Fruit fly (Drosophila melanogaster) whole organism, embryonic: ENCODE data around the gene CG43117.

Source experiments
- Ada2b ChIP-seq: fragments of 200-800 bp; sonication (Bioruptor generic); IDR thresholded peaks from 2 replicates; pipeline ENCODE4 v1.3.6; 2022; ENCODE audit warnings: missing biosample characterization, missing genetic modification characterization
- Aef1 ChIP-seq: fragments of 200-800 bp; sonication (Bioruptor generic); IDR thresholded peaks from 3 replicates; pipeline ENCODE4 v1.3.6; 2022; ENCODE audit warnings: missing biosample characterization, missing genetic modification characterization
- Atf3 ChIP-seq: fragments of 200-800 bp; sonication (Bioruptor generic); optimal IDR thresholded peaks from 3 replicates; lab custom pipeline; 2016; ENCODE audit warnings: missing biosample characterization, missing genetic modification characterization
- Atf6 ChIP-seq: fragments of 200-800 bp; sonication (Bioruptor generic); IDR thresholded peaks from 2 replicates; pipeline ENCODE4 v1.3.6; 2022; ENCODE audit warnings: missing biosample characterization, missing genetic modification characterization
- Bteb2 ChIP-seq: fragments of 200-800 bp; sonication (Bioruptor generic); optimal IDR thresholded peaks from 2 replicates; lab custom pipeline; 2016; ENCODE audit warnings: missing biosample characterization, missing genetic modification characterization
- CG10431 ChIP-seq: fragments of 200-800 bp; sonication (Bioruptor generic); optimal IDR thresholded peaks from 3 replicates; lab custom pipeline; 2018; ENCODE audit warnings: missing biosample characterization, mild to moderate bottlenecking, missing genetic modification characterization
- CG10654 ChIP-seq: fragments of 200-800 bp; sonication (Bioruptor generic); optimal IDR thresholded peaks from 2 replicates; lab custom pipeline; 2016; ENCODE audit warnings: missing biosample characterization, missing genetic modification characterization
- CG11456 ChIP-seq: fragments of 200-800 bp; sonication (Bioruptor generic); IDR thresholded peaks from 3 replicates; pipeline ENCODE4 v1.3.6; 2022; ENCODE audit warnings: missing biosample characterization, missing genetic modification characterization
- CG12769 ChIP-seq: fragments of 200-800 bp; sonication (Bioruptor generic); optimal IDR thresholded peaks from 2 replicates; lab custom pipeline; 2019; ENCODE audit warnings: missing biosample characterization, mild to moderate bottlenecking, missing genetic modification characterization, moderate library complexity
- CG13123 ChIP-seq: fragments of 200-800 bp; sonication (Bioruptor generic); optimal IDR thresholded peaks from 2 replicates; lab custom pipeline; 2016; ENCODE audit warnings: missing biosample characterization, missing genetic modification characterization
- CG13296 ChIP-seq: fragments of 200-800 bp; sonication (Bioruptor generic); optimal IDR thresholded peaks from 3 replicates; lab custom pipeline; 2018; ENCODE audit warnings: missing biosample characterization, mild to moderate bottlenecking, missing genetic modification characterization
- CG13624 ChIP-seq: fragments of 200-800 bp; sonication (Bioruptor generic); optimal IDR thresholded peaks from 2 replicates; lab custom pipeline; 2016; ENCODE audit warnings: missing biosample characterization, missing genetic modification characterization
- CG13894 ChIP-seq: fragments of 200-800 bp; sonication (Bioruptor generic); optimal IDR thresholded peaks from 3 replicates; lab custom pipeline; 2018; ENCODE audit warnings: missing biosample characterization, mild to moderate bottlenecking, missing genetic modification characterization, moderate library complexity
- CG14710 ChIP-seq: fragments of 200-800 bp; sonication (Bioruptor generic); optimal IDR thresholded peaks from 3 replicates; lab custom pipeline; 2019; ENCODE audit warnings: missing biosample characterization, mild to moderate bottlenecking, missing genetic modification characterization, moderate library complexity
- CG17328 ChIP-seq: fragments of 200-800 bp; sonication (Bioruptor generic); IDR thresholded peaks from 2 replicates; pipeline ENCODE4 v1.3.6; 2022; ENCODE audit warnings: missing biosample characterization, missing genetic modification characterization
- CG17359 ChIP-seq: fragments of 200-800 bp; sonication (Bioruptor generic); optimal IDR thresholded peaks from 3 replicates; lab custom pipeline; 2018; ENCODE audit warnings: missing biosample characterization, mild to moderate bottlenecking, missing genetic modification characterization, moderate library complexity
- CG17385 ChIP-seq: fragments of 200-800 bp; sonication (Bioruptor generic); optimal IDR thresholded peaks from 3 replicates; lab custom pipeline; 2018; ENCODE audit warnings: missing biosample characterization, mild to moderate bottlenecking, missing genetic modification characterization
- CG18619 ChIP-seq: fragments of 200-800 bp; sonication (Bioruptor generic); optimal IDR thresholded peaks from 3 replicates; lab custom pipeline; 2017; ENCODE audit warnings: missing biosample characterization, mild to moderate bottlenecking, missing genetic modification characterization
- CG6683 ChIP-seq: fragments of 200-800 bp; sonication (Bioruptor generic); optimal IDR thresholded peaks from 2 replicates; lab custom pipeline; 2017; ENCODE audit warnings: missing biosample characterization, mild to moderate bottlenecking, missing genetic modification characterization, missing genetic modification reagents
- CG6689 ChIP-seq: fragments of 200-800 bp; sonication (Bioruptor generic); IDR thresholded peaks from 2 replicates; pipeline ENCODE4 v1.3.6; 2022; ENCODE audit warnings: missing biosample characterization, missing genetic modification characterization
- CG7839 ChIP-seq: fragments of 200-800 bp; sonication (Bioruptor generic); optimal IDR thresholded peaks from 3 replicates; lab custom pipeline; 2018; ENCODE audit warnings: missing biosample characterization, mild to moderate bottlenecking, missing genetic modification characterization, moderate library complexity
- CG8765 ChIP-seq: fragments of 200-800 bp; sonication (Bioruptor generic); IDR thresholded peaks from 2 replicates; pipeline ENCODE4 v1.3.6; 2022; ENCODE audit warnings: missing biosample characterization, missing genetic modification characterization
- CG9797 ChIP-seq: fragments of 200-800 bp; sonication (Bioruptor generic); optimal IDR thresholded peaks from 3 replicates; lab custom pipeline; 2018; ENCODE audit warnings: missing biosample characterization, mild to moderate bottlenecking, missing genetic modification characterization
- CG9932 ChIP-seq: fragments of 200-800 bp; sonication (Bioruptor generic); IDR thresholded peaks from 2 replicates; pipeline ENCODE4 v1.3.6; 2022; ENCODE audit warnings: missing biosample characterization, missing genetic modification characterization
- CoRest ChIP-seq: fragments of 200-800 bp; sonication (Bioruptor generic); optimal IDR thresholded peaks from 3 replicates; lab custom pipeline; 2018; ENCODE audit warnings: missing biosample characterization, mild to moderate bottlenecking, missing genetic modification characterization, moderate library complexity
- Dip3 ChIP-seq: fragments of 200-800 bp; sonication (Bioruptor generic); optimal IDR thresholded peaks from 3 replicates; lab custom pipeline; 2016; ENCODE audit warnings: missing biosample characterization, missing genetic modification characterization
- Hand ChIP-seq: fragments of 200-800 bp; sonication (Bioruptor generic); optimal IDR thresholded peaks from 2 replicates; lab custom pipeline; 2017; ENCODE audit warnings: mild to moderate bottlenecking, missing biosample characterization, missing genetic modification reagents, missing genetic modification characterization
- Hmr ChIP-seq: fragments of 200-800 bp; sonication (Bioruptor generic); optimal IDR thresholded peaks from 3 replicates; lab custom pipeline; 2017; ENCODE audit warnings: mild to moderate bottlenecking, missing biosample characterization, missing genetic modification reagents, missing genetic modification characterization
- Lpt ChIP-seq: fragments of >200 bp; optimal IDR thresholded peaks from 2 replicates; lab custom pipeline; 2018; ENCODE audit warnings: missing biosample characterization, missing genetic modification characterization
- Meics ChIP-seq: fragments of 200-800 bp; sonication (Bioruptor generic); optimal IDR thresholded peaks from 2 replicates; lab custom pipeline; 2017; ENCODE audit warnings: missing biosample characterization, mild to moderate bottlenecking, missing genetic modification characterization
- Rfx ChIP-seq: fragments of 200-800 bp; sonication (Bioruptor generic); IDR thresholded peaks from 2 replicates; pipeline ENCODE4 v1.3.6; 2022; ENCODE audit warnings: missing biosample characterization, missing genetic modification characterization
- Sox102F ChIP-seq: fragments of 200-800 bp; sonication (Bioruptor generic); optimal IDR thresholded peaks from 2 replicates; lab custom pipeline; 2018; ENCODE audit warnings: missing biosample characterization, mild to moderate bottlenecking, missing genetic modification characterization, moderate library complexity
- TFAM ChIP-seq: fragments of 200-800 bp; sonication (Bioruptor generic); optimal IDR thresholded peaks from 2 replicates; lab custom pipeline; 2017; ENCODE audit warnings: missing biosample characterization, missing genetic modification characterization, inconsistent platforms
- ash1 ChIP-seq: fragments of 200-800 bp; sonication (Bioruptor generic); optimal IDR thresholded peaks from 2 replicates; lab custom pipeline; 2018; ENCODE audit warnings: missing biosample characterization, mild to moderate bottlenecking, missing genetic modification characterization
- dan ChIP-seq: fragments of 200-800 bp; sonication (Bioruptor generic); IDR thresholded peaks from 2 replicates; pipeline ENCODE4 v1.3.6; 2022; ENCODE audit warnings: missing biosample characterization, missing genetic modification characterization
- danr ChIP-seq: fragments of 200-800 bp; sonication (Bioruptor generic); IDR thresholded peaks from 2 replicates; pipeline ENCODE4 v1.3.6; 2022; ENCODE audit warnings: missing biosample characterization, missing genetic modification characterization
- dysf ChIP-seq: fragments of 200-800 bp; sonication (Bioruptor generic); IDR thresholded peaks from 3 replicates; pipeline ENCODE4 v1.3.6; 2022; ENCODE audit warnings: missing biosample characterization, missing genetic modification characterization
- fd96Cb ChIP-seq: fragments of 200-800 bp; sonication (Bioruptor generic); optimal IDR thresholded peaks from 2 replicates; lab custom pipeline; 2018; ENCODE audit warnings: missing biosample characterization, mild to moderate bottlenecking, missing genetic modification characterization, moderate library complexity
- gcm ChIP-seq: fragments of 200-800 bp; sonication (Bioruptor generic); optimal IDR thresholded peaks from 2 replicates; lab custom pipeline; 2019; ENCODE audit warnings: missing biosample characterization, mild to moderate bottlenecking, missing genetic modification characterization, moderate library complexity
- grau ChIP-seq: fragments of 200-800 bp; optimal IDR thresholded peaks from 3 replicates; lab custom pipeline; 2019; ENCODE audit warnings: missing biosample characterization, mild to moderate bottlenecking, missing genetic modification characterization, moderate library complexity
- kay ChIP-seq: fragments of 200-800 bp; sonication (Bioruptor generic); optimal IDR thresholded peaks from 2 replicates; lab custom pipeline; 2016; ENCODE audit warnings: missing biosample characterization, missing genetic modification characterization
- onecut ChIP-seq: fragments of 200-800 bp; sonication (Bioruptor generic); IDR thresholded peaks from 2 replicates; pipeline ENCODE4 v1.3.6; 2022; ENCODE audit warnings: missing biosample characterization, missing genetic modification characterization
- run ChIP-seq: fragments of 200-800 bp; sonication (Bioruptor generic); optimal IDR thresholded peaks from 3 replicates; lab custom pipeline; 2018; ENCODE audit warnings: missing biosample characterization, mild to moderate bottlenecking, missing genetic modification characterization
- schlank ChIP-seq: fragments of 200-800 bp; sonication (Bioruptor generic); optimal IDR thresholded peaks from 2 replicates; lab custom pipeline; 2018; ENCODE audit warnings: missing biosample characterization, mild to moderate bottlenecking, missing genetic modification characterization
- slp2 ChIP-seq: fragments of 200-800 bp; sonication (Bioruptor generic); optimal IDR thresholded peaks from 2 replicates; lab custom pipeline; 2016; ENCODE audit warnings: missing biosample characterization, missing genetic modification characterization
- sqz ChIP-seq: fragments of 200-800 bp; sonication (Bioruptor generic); optimal IDR thresholded peaks from 3 replicates; lab custom pipeline; 2018; ENCODE audit warnings: missing biosample characterization, mild to moderate bottlenecking, missing genetic modification characterization
- stwl ChIP-seq: fragments of 200-800 bp; sonication (Bioruptor generic); optimal IDR thresholded peaks from 3 replicates; lab custom pipeline; 2018; ENCODE audit warnings: missing biosample characterization, mild to moderate bottlenecking, missing genetic modification characterization, moderate library complexity
- tgo ChIP-seq: fragments of 200-800 bp; sonication (Bioruptor generic); IDR thresholded peaks from 3 replicates; pipeline ENCODE4 v1.3.6; 2022; ENCODE audit warnings: missing biosample characterization, missing genetic modification characterization
- tna ChIP-seq: fragments of 200-800 bp; sonication (Bioruptor generic); IDR thresholded peaks from 2 replicates; pipeline ENCODE4 v1.3.6; 2022; ENCODE audit warnings: missing biosample characterization, missing genetic modification characterization; ENCODE audit not compliant: partially characterized antibody
- unpg ChIP-seq: fragments of 200-800 bp; sonication (Bioruptor generic); optimal IDR thresholded peaks from 3 replicates; lab custom pipeline; 2018; ENCODE audit warnings: missing biosample characterization, mild to moderate bottlenecking, missing genetic modification characterization, moderate library complexity
- zf30C ChIP-seq: fragments of 200-800 bp; sonication (Bioruptor generic); optimal IDR thresholded peaks from 3 replicates; lab custom pipeline; 2018; ENCODE audit warnings: missing biosample characterization, mild to moderate bottlenecking, missing genetic modification characterization

The CG43117 gene

DNA sequence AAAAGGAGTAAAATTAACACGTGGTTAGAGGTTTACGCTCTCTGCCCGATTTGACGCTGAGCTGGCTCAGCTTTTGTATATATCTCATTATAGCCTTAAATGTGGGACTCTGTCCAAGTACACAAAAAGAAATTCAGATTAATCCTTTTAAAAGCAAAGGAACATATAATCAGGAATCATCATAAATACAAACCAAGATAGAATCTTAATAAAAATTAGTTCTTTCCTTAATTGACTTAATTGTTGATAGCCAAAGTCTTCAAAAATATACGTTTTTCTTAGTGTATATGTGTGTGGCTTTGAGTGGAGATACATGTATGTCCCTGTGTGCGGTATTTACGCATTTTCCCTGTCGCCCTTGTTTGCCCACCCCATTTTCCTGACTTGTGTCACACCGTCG is 39.7 kb downstream of the CG43117 start (continued):
- TF ChIP-seq run (tag; lab: Kevin White, UChicago): no peak
- peak; percentile 64 for TF ChIP-seq grau (tag; lab: Kevin White, UChicago)
- no peak for TF ChIP-seq CG6683 (GFP tag; lab: Kevin White, UChicago)
- TF ChIP-seq Meics (GFP tag; lab: Kevin White, UChicago): peak; percentile 58
- peak; percentile 59 for TF ChIP-seq Rfx (GFP tag; lab: Robert Waterston, UW)
- 0 out of 2 replicates have a peak, but pooled peaks have one; percentile 19 for TF ChIP-seq CG6689 (GFP tag; lab: Robert Waterston, UW)
- TF ChIP-seq TFAM (GFP tag; lab: Kevin White, UChicago): no peak
- TF ChIP-seq CG9797: no peak
- peak; percentile 23 for TF ChIP-seq unpg (GFP tag; lab: Kevin White, UChicago)
- TF ChIP-seq Ada2b: peak; percentile 51
- no peak for TF ChIP-seq tna (GFP tag; lab: Robert Waterston, UW)
- peak; percentile 7 for TF ChIP-seq Dip3 (GFP tag; lab: Kevin White, UChicago)
- TF ChIP-seq CG10654 (GFP tag; lab: Kevin White, UChicago): no peak
- peak; percentile 42 for TF ChIP-seq CoRest (tag; lab: Kevin White, UChicago)
- peak; percentile 22 for TF ChIP-seq CG17385 (GFP tag; lab: Kevin White, UChicago)
- no peak for TF ChIP-seq dan (GFP tag; lab: Robert Waterston, UW)
- TF ChIP-seq CG10431: no peak
- TF ChIP-seq slp2 (GFP tag; lab: Kevin White, UChicago): no peak
- no peak for TF ChIP-seq danr (GFP tag; lab: Robert Waterston, UW)
- TF ChIP-seq ash1 (GFP tag; lab: Kevin White, UChicago): no peak
- TF ChIP-seq CG13296 (GFP tag; lab: Kevin White, UChicago): peak; percentile 35
- TF ChIP-seq Hmr (GFP tag; lab: Kevin White, UChicago): peak; percentile 69
- no peak for TF ChIP-seq sqz
- TF ChIP-seq kay: no peak
- no peak for TF ChIP-seq CG13123 (GFP tag; lab: Kevin White, UChicago)
- no peak for TF ChIP-seq CG17328 (GFP tag; lab: Robert Waterston, UW)
- peak; percentile 3 for TF ChIP-seq Bteb2 (GFP tag; lab: Kevin White, UChicago)
- TF ChIP-seq CG14710 (tag; lab: Kevin White, UChicago): no peak
- TF ChIP-seq CG11456 (GFP tag; lab: Robert Waterston, UW): no peak
- TF ChIP-seq Aef1 (GFP tag; lab: Robert Waterston, UW): 0 out of 3 replicates have a peak, but pooled peaks have one; percentile 27
- TF ChIP-seq gcm (GFP tag; lab: Kevin White, UChicago): no peak
- TF ChIP-seq zf30C (GFP tag; lab: Kevin White, UChicago): no peak
- TF ChIP-seq CG9932 (GFP tag; lab: Robert Waterston, UW): peak; percentile 61
- TF ChIP-seq Atf3 (GFP tag; lab: Kevin White, UChicago): no peak
- peak; percentile 69 for TF ChIP-seq CG13894 (tag; lab: Kevin White, UChicago)
- TF ChIP-seq CG17359: peak; percentile 31
- TF ChIP-seq CG13624 (GFP tag; lab: Kevin White, UChicago): peak; percentile 33
- no peak; the same call in 1 of the 2 replicates for TF ChIP-seq Atf6
- peak; percentile 63; the same call in 2 of the 3 replicates for TF ChIP-seq dysf (GFP tag; lab: Robert Waterston, UW)
- TF ChIP-seq Hand (GFP tag; lab: Kevin White, UChicago): peak; percentile 17
- no peak for TF ChIP-seq CG8765 (GFP tag; lab: Robert Waterston, UW)
- peak; percentile 56 for TF ChIP-seq CG7839 (tag; lab: Kevin White, UChicago)
- TF ChIP-seq Lpt (GFP tag; lab: Kevin White, UChicago): no peak
- TF ChIP-seq tgo: peak; percentile 34; the same call in 1 of the 3 replicates
- peak; percentile 20; the same call in 1 of the 2 replicates for TF ChIP-seq onecut (GFP tag; lab: Robert Waterston, UW)
- no peak for TF ChIP-seq schlank
- TF ChIP-seq CG18619 (GFP tag; lab: Kevin White, UChicago): peak; percentile 15
- no peak for TF ChIP-seq stwl (tag; lab: Kevin White, UChicago)
- peak; percentile 47 for TF ChIP-seq CG12769 (tag; lab: Kevin White, UChicago)
- no peak for TF ChIP-seq fd96Cb
- TF ChIP-seq Sox102F: peak; percentile 21
